Worm (Caenorhabditis elegans): ENCODE measurements around the gene F40G12.4.

The F40G12.4 gene

ce11 chrV:14246761-14247160 lies 21.8 kb downstream of the F40G12.4 start, which contains the start of gene K02E11.3:
Gene K02E11.3, minus strand, starts transcription at chrV:14246861.
- TF ChIP-seq ztf-11 (tag; optimal IDR thresholded peaks at IDR 0.05), result no peak
- no peak for TF ChIP-seq mdl-1 (tag; optimal IDR thresholded peaks at IDR 0.05)
- no peak for TF ChIP-seq nhr-237 (tag; optimal IDR thresholded peaks at IDR 0.05)
- TF ChIP-seq fkh-2 (tag; optimal IDR thresholded peaks at IDR 0.05), result no peak
- TF ChIP-seq ceh-82 (tag; optimal IDR thresholded peaks at IDR 0.05), result no peak
- TF ChIP-seq ceh-9 (tag; optimal IDR thresholded peaks at IDR 0.05), result no peak
- no peak for TF ChIP-seq pqm-1 (tag; optimal IDR thresholded peaks at IDR 0.05)
- TF ChIP-seq lin-39 (tag; optimal IDR thresholded peaks at IDR 0.05), result no peak
- TF ChIP-seq lsy-12 (tag; optimal IDR thresholded peaks at IDR 0.05), result no peak
- TF ChIP-seq nhr-76 (tag; optimal IDR thresholded peaks at IDR 0.05), result no peak
- TF ChIP-seq jun-1 (tag; optimal IDR thresholded peaks at IDR 0.05), result no peak
- TF ChIP-seq skn-1 (tag; optimal IDR thresholded peaks at IDR 0.05), result no peak
- TF ChIP-seq nhr-28 (tag; optimal IDR thresholded peaks at IDR 0.05), result no peak
- TF ChIP-seq nfya-1 (tag; optimal IDR thresholded peaks at IDR 0.05; ENCODE audit: insufficient read depth), result no peak
- no peak for TF ChIP-seq egl-5 (tag; optimal IDR thresholded peaks at IDR 0.05)
- no peak for TF ChIP-seq tbx-2 (tag; optimal IDR thresholded peaks at IDR 0.05)
- no peak for TF ChIP-seq aly-2 (tag; optimal IDR thresholded peaks at IDR 0.05)
- no peak for TF ChIP-seq elt-3 (tag; optimal IDR thresholded peaks at IDR 0.05)
- no peak for TF ChIP-seq R02D3.7 (tag; optimal IDR thresholded peaks at IDR 0.05)

ce11 chrV:14243904-14244303 lies 24.6 kb downstream of the F40G12.4 start, which contains the start of gene sre-7:
Gene sre-7, plus strand, starts transcription at chrV:14244204.
- TF ChIP-seq mdl-1 (tag; optimal IDR thresholded peaks at IDR 0.05), result no peak
- TF ChIP-seq jun-1 (tag; optimal IDR thresholded peaks at IDR 0.05), result no peak
- TF ChIP-seq elt-2 (tag; optimal IDR thresholded peaks at IDR 0.05), result no peak
- no peak for TF ChIP-seq unc-39 (tag; optimal IDR thresholded peaks at IDR 0.05)
- no peak for TF ChIP-seq ztf-4 (tag; optimal IDR thresholded peaks at IDR 0.05)
- TF ChIP-seq ceh-28 (tag; optimal IDR thresholded peaks at IDR 0.05), result no peak
- no peak for TF ChIP-seq R02D3.7 (tag; optimal IDR thresholded peaks at IDR 0.05)
- TF ChIP-seq lin-39 (tag; optimal IDR thresholded peaks at IDR 0.05), result no peak
- TF ChIP-seq fkh-2 (tag; optimal IDR thresholded peaks at IDR 0.05), result no peak
- TF ChIP-seq egl-5 (tag; optimal IDR thresholded peaks at IDR 0.05), result no peak
- TF ChIP-seq fos-1 (tag; optimal IDR thresholded peaks at IDR 0.05), result no peak
- TF ChIP-seq nhr-43 (tag; optimal IDR thresholded peaks at IDR 0.05; ENCODE audit: poor library complexity, severe bottlenecking), result no peak
- no peak for TF ChIP-seq nfya-1 (tag; optimal IDR thresholded peaks at IDR 0.05; ENCODE audit: insufficient read depth)
- no peak for TF ChIP-seq nhr-12 (tag; optimal IDR thresholded peaks at IDR 0.05)
- no peak for TF ChIP-seq tbx-2 (tag; optimal IDR thresholded peaks at IDR 0.05)
- TF ChIP-seq nhr-23 (tag; optimal IDR thresholded peaks at IDR 0.05), result no peak
- no peak for TF ChIP-seq nhr-67 (tag; optimal IDR thresholded peaks at IDR 0.05)

ce11 chrV:14240694-14241201 lies 27.8 kb downstream of the F40G12.4 start, which contains the start of gene K02E11.10:
Gene K02E11.10, minus strand, starts transcription at chrV:14241151.
- TF ChIP-seq nhr-11 (tag; optimal IDR thresholded peaks at IDR 0.05), result no peak
- TF ChIP-seq skn-1 (tag; optimal IDR thresholded peaks at IDR 0.05), result no peak

- TF ChIP-seq ceh-16 (tag; optimal IDR thresholded peaks at IDR 0.05), result no peak
- TF ChIP-seq nhr-25 (tag; optimal IDR thresholded peaks at IDR 0.05), result no peak
- TF ChIP-seq snpc-4 (tag; optimal IDR thresholded peaks at IDR 0.05), result no peak
- no peak for TF ChIP-seq lin-15B (tag; optimal IDR thresholded peaks at IDR 0.05)
- no peak for TF ChIP-seq mml-1 (tag; optimal IDR thresholded peaks at IDR 0.05)
- no peak for TF ChIP-seq ama-1 (optimal IDR thresholded peaks at IDR 0.05)
- no peak for TF ChIP-seq ceh-28 (tag; optimal IDR thresholded peaks at IDR 0.05)
- TF ChIP-seq eor-1 (tag; optimal IDR thresholded peaks at IDR 0.05), result no peak
- no peak for TF ChIP-seq fkh-2 (tag; optimal IDR thresholded peaks at IDR 0.05)
- no peak for TF ChIP-seq nhr-76 (tag; optimal IDR thresholded peaks at IDR 0.05)
- TF ChIP-seq ceh-82 (tag; optimal IDR thresholded peaks at IDR 0.05), result no peak
- no peak for TF ChIP-seq R02D3.7 (tag; optimal IDR thresholded peaks at IDR 0.05)
- TF ChIP-seq skn-1 (tag; optimal IDR thresholded peaks at IDR 0.05), result no peak
- no peak for TF ChIP-seq nhr-11 (tag; optimal IDR thresholded peaks at IDR 0.05)
- TF ChIP-seq lsy-12 (tag; optimal IDR thresholded peaks at IDR 0.05), result no peak
- no peak for TF ChIP-seq lin-39 (tag; optimal IDR thresholded peaks at IDR 0.05)
- no peak for TF ChIP-seq fkh-10 (GFP tag; optimal IDR thresholded peaks at IDR 0.05)
- TF ChIP-seq egl-27 (tag; optimal IDR thresholded peaks at IDR 0.05), result no peak
Measured at ce11 chrV:14235942-14236341, 32.6 kb downstream of the F40G12.4 start, which contains the start of gene ent-3. Gene ent-3, minus strand, starts transcription at chrV:14236042.
